Fruit fly (Drosophila melanogaster): ENCODE data around the gene Or98b.

The Or98b gene

dm6 chr3R:28336046-28336771 is 15.8 kb upstream of the Or98b start, which contains the start of gene larp (continued):
- no peak for TF ChIP-seq Jarid2 (GFP tag; optimal IDR thresholded peaks at IDR 0.05)
- peak; percentile 98; the same call in 1 of the 2 replicates for TF ChIP-seq amos (GFP tag; IDR thresholded peaks at IDR 0.05; ENCODE audit: partially characterized antibody)
- no peak for TF ChIP-seq schlank (tag; optimal IDR thresholded peaks at IDR 0.05)
- peak; percentile 12 for TF ChIP-seq NK7.1 (GFP tag; optimal IDR thresholded peaks at IDR 0.05)
- TF ChIP-seq CG18262 (tag; optimal IDR thresholded peaks at IDR 0.05), result peak; percentile 51
- no peak for TF ChIP-seq CG8281 (tag; optimal IDR thresholded peaks at IDR 0.05)
- no peak for TF ChIP-seq pfk (GFP tag; optimal IDR thresholded peaks at IDR 0.05)
- peak; percentile 57 for TF ChIP-seq grau (tag; optimal IDR thresholded peaks at IDR 0.05)
- peak; percentile 60; the same call in 1 of the 2 replicates for TF ChIP-seq Atf6 (GFP tag; IDR thresholded peaks at IDR 0.05)
- no peak for TF ChIP-seq Hand (GFP tag; optimal IDR thresholded peaks at IDR 0.05)
- TF ChIP-seq Xbp1 (GFP tag; optimal IDR thresholded peaks at IDR 0.05), result peak; percentile 83
- TF ChIP-seq CG31441 (GFP tag; IDR thresholded peaks at IDR 0.05), result peak; percentile 42; the same call in 1 of the 2 replicates
- peak; percentile 53; the same call in 2 of the 4 replicates for TF ChIP-seq chinmo (GFP tag; IDR thresholded peaks at IDR 0.05; ENCODE audit: partially characterized antibody)
- TF ChIP-seq sens (GFP tag), result peak; percentile 93
- peak; percentile 80 for TF ChIP-seq CG14441 (GFP tag; IDR thresholded peaks at IDR 0.05)
- TF ChIP-seq CG15696 (tag; optimal IDR thresholded peaks at IDR 0.05), result peak; percentile 64
- TF ChIP-seq CG14050 (GFP tag; IDR thresholded peaks at IDR 0.05), result no peak; the same call in 2 of the 3 replicates
- no peak for TF ChIP-seq Side (GFP tag; optimal IDR thresholded peaks at IDR 0.05)
- TF ChIP-seq CG10959 (GFP tag; IDR thresholded peaks at IDR 0.05), result no peak; the same call in 1 of the 2 replicates
- TF ChIP-seq org-1 (GFP tag; optimal IDR thresholded peaks at IDR 0.05), result no peak
- peak; percentile 66 for TF ChIP-seq CG30403 (GFP tag; optimal IDR thresholded peaks at IDR 0.05)
- TF ChIP-seq zen2 (GFP tag; IDR thresholded peaks at IDR 0.05; ENCODE audit: partially characterized antibody), result peak; percentile 83
- peak; percentile 68 for TF ChIP-seq CG10366 (GFP tag; IDR thresholded peaks at IDR 0.05)
- peak; percentile 73 for TF ChIP-seq ind (GFP tag; optimal IDR thresholded peaks at IDR 0.05)
- peak; percentile 45 for TF ChIP-seq NC2β (GFP tag; optimal IDR thresholded peaks at IDR 0.05)
- no peak for TF ChIP-seq Hey (tag; optimal IDR thresholded peaks at IDR 0.05)
- peak; percentile 69 for TF ChIP-seq Dip3 (GFP tag; optimal IDR thresholded peaks at IDR 0.05)
- no peak for TF ChIP-seq gcm2 (GFP tag; optimal IDR thresholded peaks at IDR 0.05)
- TF ChIP-seq CG10979 (tag; optimal IDR thresholded peaks at IDR 0.05), result peak; percentile 34
- TF ChIP-seq CrebB (tag; optimal IDR thresholded peaks at IDR 0.05), result no peak
- TF ChIP-seq CG17359 (tag; optimal IDR thresholded peaks at IDR 0.05), result peak; percentile 51
- TF ChIP-seq CG32532 (GFP tag; IDR thresholded peaks at IDR 0.05), result peak; percentile 90
- peak; percentile 44 for TF ChIP-seq CG7786 (GFP tag; optimal IDR thresholded peaks at IDR 0.05)
- TF ChIP-seq slbo (GFP tag; IDR thresholded peaks at IDR 0.05), result peak; percentile 92
- no peak for TF ChIP-seq prd (optimal IDR thresholded peaks at IDR 0.05)
- TF ChIP-seq prd (GFP tag; IDR thresholded peaks at IDR 0.05), result peak; percentile 85
- TF ChIP-seq CG13775 (GFP tag; optimal IDR thresholded peaks at IDR 0.05), result peak; percentile 79
- TF ChIP-seq CG3726 (GFP tag; IDR thresholded peaks at IDR 0.05), result peak; percentile 49; the same call in 1 of the 3 replicates
- peak; percentile 51; the same call in 1 of the 2 replicates for TF ChIP-seq Nf-YA (GFP tag; IDR thresholded peaks at IDR 0.05)
- TF ChIP-seq MESR4 (GFP tag; optimal IDR thresholded peaks at IDR 0.05), result peak; percentile 87
- peak; percentile 55 for TF ChIP-seq vfl (GFP tag; optimal IDR thresholded peaks at IDR 0.05)
- TF ChIP-seq Dbx (GFP tag; IDR thresholded peaks at IDR 0.05), result peak; percentile 84
- TF ChIP-seq croc (GFP tag; conservative IDR thresholded peaks at IDR 0.05), result 0 out of 3 replicates have a peak, but pooled peaks have one; percentile 18
- no peak for TF ChIP-seq scrt (GFP tag; optimal IDR thresholded peaks at IDR 0.05)
- TF ChIP-seq Myb (GFP tag; optimal IDR thresholded peaks at IDR 0.05), result peak; percentile 51
- no peak for TF ChIP-seq Lpt (GFP tag; optimal IDR thresholded peaks at IDR 0.05)
- TF ChIP-seq CG11093 (GFP tag; IDR thresholded peaks at IDR 0.05), result peak; percentile 36; the same call in 1 of the 3 replicates
- TF ChIP-seq tin (GFP tag; optimal IDR thresholded peaks at IDR 0.05), result peak; percentile 72
- peak; percentile 66 for TF ChIP-seq az2 (GFP tag; optimal IDR thresholded peaks at IDR 0.05)
- TF ChIP-seq cas (GFP tag; IDR thresholded peaks at IDR 0.05), result peak; percentile 48; the same call in 1 of the 2 replicates
